Worm (Caenorhabditis elegans) whole organism, L4 larva: ENCODE measurements around the gene R05F9.9.

Source experiments
- F44E2.7 ChIP-seq: fragments of 200-800 bp; sonication (Bioruptor generic); IDR thresholded peaks from 2 replicates; pipeline ENCODE4 v2.1.2; 2022; ENCODE audit warnings: missing genetic modification characterization, missing compliant biosample characterization
- F49E8.2 ChIP-seq: sonication (generic microtip); optimal IDR thresholded peaks from 2 replicates; lab custom pipeline; 2016; ENCODE audit warnings: missing compliant biosample characterization, mild to moderate bottlenecking, missing genetic modification characterization, borderline replicate concordance
- T20F7.1 ChIP-seq: fragments of 200-800 bp; sonication (Bioruptor generic); optimal IDR thresholded peaks from 2 replicates; lab custom pipeline; 2018; ENCODE audit warnings: mild to moderate bottlenecking, missing genetic modification characterization, missing compliant biosample characterization
- Y105C5A.15 ChIP-seq: fragments of 200-800 bp; sonication (Bioruptor generic); IDR thresholded peaks from 2 replicates; pipeline ENCODE4 v1.3.6; 2022; ENCODE audit warnings: missing genetic modification characterization, missing compliant biosample characterization
- Y5F2A.4 ChIP-seq: fragments of 200-800 bp; sonication (Bioruptor generic); optimal IDR thresholded peaks from 2 replicates; lab custom pipeline; 2018; ENCODE audit warnings: mild to moderate bottlenecking, missing genetic modification characterization, missing compliant biosample characterization
- ZK546.5 ChIP-seq, 2 experiments: sonication (generic microtip); optimal IDR thresholded peaks; 2 replicates each; lab custom pipeline; 2017; ENCODE audit warnings: missing biosample characterization in 2 of 2, missing genetic modification characterization in 2 of 2
- aha-1 ChIP-seq: fragments of 150-350 bp; peaks from one replicate; lab custom pipeline; 2014; ENCODE audit warnings: missing biosample characterization, missing genetic modification characterization
- aly-2 ChIP-seq: sonication (generic microtip); optimal IDR thresholded peaks from 2 replicates; lab custom pipeline; 2018; ENCODE audit warnings: missing biosample characterization, missing genetic modification characterization
- attf-4 ChIP-seq: sonication (generic microtip); optimal IDR thresholded peaks from 3 replicates; lab custom pipeline; 2017; ENCODE audit warnings: missing biosample characterization, missing genetic modification characterization
- ceh-20 ChIP-seq: fragments of 200-800 bp; sonication (Bioruptor generic); IDR thresholded peaks from 2 replicates; pipeline ENCODE4 v1.3.6; 2022; ENCODE audit warnings: missing genetic modification reagents, missing genetic modification characterization, missing compliant biosample characterization
- ceh-28 ChIP-seq: fragments of 150-350 bp; optimal IDR thresholded peaks from 2 replicates; lab custom pipeline; 2014; ENCODE audit warnings: missing biosample characterization, missing genetic modification reagents, missing genetic modification characterization
- ceh-82 ChIP-seq: sonication (generic microtip); optimal IDR thresholded peaks from 2 replicates; lab custom pipeline; 2017; ENCODE audit warnings: missing biosample characterization, missing genetic modification characterization
- ces-1 ChIP-seq: fragments of 150-350 bp; sonication (generic microtip); optimal IDR thresholded peaks from 4 replicates; lab custom pipeline; 2014; ENCODE audit warnings: missing biosample characterization, missing genetic modification reagents, missing genetic modification characterization
- ctbp-1 ChIP-seq: fragments of 200-800 bp; sonication (Bioruptor generic); IDR thresholded peaks from 2 replicates; pipeline ENCODE4 v1.3.6; 2022; ENCODE audit warnings: missing genetic modification reagents, missing genetic modification characterization, missing compliant biosample characterization
- daf-19 ChIP-seq: fragments of 200-800 bp; sonication (Bioruptor generic); conservative IDR thresholded peaks from 2 replicates; pipeline ENCODE4 v1.3.6; 2022; ENCODE audit warnings: missing genetic modification characterization, missing compliant biosample characterization
- daf-8 ChIP-seq: fragments of 200-800 bp; sonication (Bioruptor generic); IDR thresholded peaks from 2 replicates; pipeline ENCODE4 v1.3.6; 2022; ENCODE audit warnings: missing genetic modification characterization, missing compliant biosample characterization
- dmd-8 ChIP-seq: fragments of 200-800 bp; sonication (Bioruptor generic); IDR thresholded peaks from 2 replicates; pipeline ENCODE4 v1.3.6; 2022; ENCODE audit warnings: missing genetic modification characterization, missing compliant biosample characterization
- dpl-1 ChIP-seq: fragments of 150-350 bp; optimal IDR thresholded peaks from 2 replicates; lab custom pipeline; 2014; ENCODE audit warnings: missing biosample characterization, missing genetic modification reagents, missing genetic modification characterization
- duxl-1 ChIP-seq: sonication (generic microtip); optimal IDR thresholded peaks from 2 replicates; lab custom pipeline; 2016; ENCODE audit warnings: mild to moderate bottlenecking, missing genetic modification characterization, moderate library complexity, missing compliant biosample characterization; ENCODE audit not compliant: poor library complexity
- dve-1 ChIP-seq: sonication (generic microtip); optimal IDR thresholded peaks from 2 replicates; lab custom pipeline; 2017; ENCODE audit warnings: antibody characterized with exemption, mild to moderate bottlenecking, missing genetic modification characterization, missing compliant biosample characterization; ENCODE audit not compliant: insufficient read depth
- egl-27 ChIP-seq: sonication (generic microtip); optimal IDR thresholded peaks from 3 replicates; lab custom pipeline; 2017; ENCODE audit warnings: missing biosample characterization, missing genetic modification reagents, missing genetic modification characterization
- egl-43 ChIP-seq: fragments of 200-800 bp; sonication (Bioruptor generic); IDR thresholded peaks from 2 replicates; pipeline ENCODE4 v1.3.6; 2022; ENCODE audit warnings: missing genetic modification reagents, missing genetic modification characterization, missing compliant biosample characterization
- fos-1 ChIP-seq: fragments of 150-350 bp; optimal IDR thresholded peaks from 2 replicates; lab custom pipeline; 2014; ENCODE audit warnings: missing biosample characterization, missing genetic modification characterization
- hlh-11 ChIP-seq: fragments of 200-800 bp; sonication (Bioruptor generic); optimal IDR thresholded peaks from 2 replicates; lab custom pipeline; 2018; ENCODE audit warnings: mild to moderate bottlenecking, missing genetic modification characterization, missing compliant biosample characterization
- hmg-1.1 ChIP-seq: fragments of 200-800 bp; sonication (Bioruptor generic); IDR thresholded peaks from 2 replicates; pipeline ENCODE4 v1.3.6; 2022; ENCODE audit warnings: missing genetic modification reagents, missing genetic modification characterization, missing compliant biosample characterization
- lin-29 ChIP-seq: fragments of 200-800 bp; sonication (Bioruptor generic); IDR thresholded peaks from 2 replicates; pipeline ENCODE4 v1.3.6; 2022; ENCODE audit warnings: missing genetic modification reagents, missing genetic modification characterization, missing compliant biosample characterization
- madf-5 ChIP-seq, 2 experiments: fragments of 200-800 bp; sonication (Bioruptor generic); IDR thresholded peaks; 2 replicates each; pipeline ENCODE4 v1.3.6; 2022; ENCODE audit warnings: missing compliant biosample characterization in 2 of 2, missing genetic modification characterization in 2 of 2
- madf-9 ChIP-seq: fragments of 200-800 bp; sonication (Bioruptor generic); conservative IDR thresholded peaks from 2 replicates; pipeline ENCODE4 v1.3.6; 2022; ENCODE audit warnings: missing genetic modification reagents, missing genetic modification characterization, missing compliant biosample characterization
- nhr-237 ChIP-seq: sonication (generic microtip); optimal IDR thresholded peaks from 2 replicates; lab custom pipeline; 2017; ENCODE audit warnings: missing biosample characterization, missing genetic modification characterization
- pha-4 ChIP-seq, 2 experiments: fragments of 150-350 bp in 1 of 2; fragments of 200-800 bp in 1 of 2; sonication (Bioruptor generic) in 1 of 2; IDR thresholded peaks in 1 of 2; optimal IDR thresholded peaks in 1 of 2; 2 replicates each; pipeline versions ENCODE4 v1.3.6 to Lab custom; 2014 to 2022; ENCODE audit warnings: missing genetic modification characterization in 2 of 2, missing genetic modification reagents in 2 of 2, missing biosample characterization in 1 of 2, missing compliant biosample characterization in 1 of 2
- set-16 ChIP-seq: fragments of 200-800 bp; sonication (Bioruptor generic); IDR thresholded peaks from 2 replicates; pipeline ENCODE4 v1.3.6; 2022; ENCODE audit warnings: missing genetic modification reagents, missing genetic modification characterization, missing compliant biosample characterization
- snpc-1.2 ChIP-seq: fragments of 200-800 bp; sonication (Bioruptor generic); IDR thresholded peaks from 2 replicates; pipeline ENCODE4 v1.3.6; 2022; ENCODE audit warnings: missing genetic modification reagents, missing genetic modification characterization, missing compliant biosample characterization
- spr-3 ChIP-seq: fragments of 200-800 bp; sonication (Bioruptor generic); optimal IDR thresholded peaks from 2 replicates; lab custom pipeline; 2018; ENCODE audit warnings: mild to moderate bottlenecking, missing genetic modification characterization, missing compliant biosample characterization
- tag-97 ChIP-seq: fragments of 200-800 bp; sonication (Bioruptor generic); IDR thresholded peaks from 2 replicates; pipeline ENCODE4 v1.3.6; 2022; ENCODE audit warnings: missing genetic modification characterization, missing compliant biosample characterization
- unc-39 ChIP-seq: sonication (generic microtip); optimal IDR thresholded peaks from 2 replicates; lab custom pipeline; 2017; ENCODE audit warnings: missing biosample characterization, missing genetic modification characterization
- ztf-7 ChIP-seq: fragments of 150-350 bp; optimal IDR thresholded peaks from 2 replicates; lab custom pipeline; 2014; ENCODE audit warnings: missing biosample characterization, missing genetic modification characterization

R05F9.9 gene

DNA sequence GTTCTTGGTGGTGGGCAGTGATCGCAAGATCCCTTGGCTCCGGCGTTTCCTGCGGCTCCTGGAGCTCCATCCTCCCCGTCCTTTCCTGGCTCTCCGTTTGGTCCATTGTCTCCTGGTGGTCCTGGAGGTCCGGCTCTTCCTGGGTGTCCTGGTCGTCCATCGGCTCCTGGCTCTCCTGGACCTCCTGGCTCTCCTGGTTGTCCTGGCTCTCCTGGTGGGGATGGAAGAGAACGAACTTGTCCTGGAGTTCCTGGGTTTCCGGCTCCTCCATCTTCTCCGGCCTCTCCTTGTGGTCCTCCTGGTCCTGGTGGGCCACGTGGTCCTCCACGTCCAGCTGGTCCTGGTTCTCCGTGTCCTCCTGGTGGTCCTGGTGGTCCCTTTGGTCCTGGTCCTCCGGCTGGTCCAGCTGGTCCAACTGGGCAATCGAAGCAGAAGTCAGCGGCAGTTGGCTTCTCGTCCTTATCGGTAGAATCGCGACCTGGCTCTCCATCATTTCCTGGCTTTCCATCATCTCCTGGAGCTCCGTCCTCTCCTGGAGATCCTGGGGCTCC lies 32.0 kb downstream of the R05F9.9 start:
- TF ChIP-seq set-16 (peak; percentile 98), lin-29 (GFP tag; lab: Robert Waterston, UW) (no peak), Y5F2A.4 (GFP tag; lab: Kevin White, UChicago) (no peak), egl-43 (GFP tag; lab: Robert Waterston, UW) (0 out of 2 replicates have a peak, but pooled peaks have one; percentile 33), dpl-1 (GFP tag; lab: Kevin White, UChicago) (no peak), dmd-8 (GFP tag; lab: Robert Waterston, UW) (no peak), tag-97 (GFP tag; lab: Robert Waterston, UW) (no peak), aha-1 (peak; percentile 7), ztf-7 (no peak), fos-1 (no peak), ctbp-1 (0 out of 2 replicates have a peak, but pooled peaks have one; percentile 29), daf-19 (GFP tag; lab: Robert Waterston, UW) (no peak), madf-5 (GFP tag; IDR thresholded peaks at IDR 0.05; lab: Robert Waterston, UW) (no peak), attf-4 (tag; lab: Kevin White, UChicago) (no peak), duxl-1 (tag; lab: Kevin White, UChicago) (no peak), hmg-1.1 (GFP tag; lab: Robert Waterston, UW) (no peak), madf-9 (peak; percentile 2; the same call in 1 of the 2 replicates), pha-4 (GFP tag; IDR thresholded peaks at IDR 0.05; lab: Robert Waterston, UW) (no peak; the same call in 1 of the 2 replicates), pha-4 (tag; optimal IDR thresholded peaks at IDR 0.05; lab: Kevin White, UChicago) (no peak), Y105C5A.15 (GFP tag; lab: Robert Waterston, UW) (no peak)
- TF ChIP-seq, all 104 proteins: peak for 5

DNA sequence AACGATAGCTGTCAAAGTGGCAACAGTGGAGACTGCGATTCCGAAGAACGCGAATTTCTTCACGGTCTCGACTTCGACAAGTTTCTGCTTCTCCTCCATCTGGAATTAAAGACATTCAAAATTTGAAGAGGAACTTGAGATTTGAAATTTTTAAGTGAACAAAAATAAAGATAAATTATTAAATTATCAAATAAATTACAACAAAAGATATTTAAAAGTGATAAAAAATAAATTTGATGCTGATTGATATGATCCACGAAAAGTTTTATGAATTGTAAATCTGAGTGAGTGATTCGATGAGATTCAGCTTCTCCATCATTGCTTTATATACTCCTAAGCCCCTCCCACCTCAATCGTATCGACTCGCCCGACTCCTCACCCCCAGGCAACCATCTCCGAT lies 34.4 kb downstream of the R05F9.9 start, which contains the start of gene col-17:
col-17 (minus strand) TSS at position 101 of the 400 bp plus-strand sequence.
- TF ChIP-seq F49E8.2 (tag; lab: Kevin White, UChicago) (no peak), ceh-20 (no peak), spr-3 (GFP tag; lab: Kevin White, UChicago) (no peak), daf-8 (GFP tag; lab: Robert Waterston, UW) (no peak), hlh-11 (tag; lab: Kevin White, UChicago) (no peak), pha-4 (GFP tag; IDR thresholded peaks at IDR 0.05; lab: Robert Waterston, UW) (no peak), pha-4 (tag; optimal IDR thresholded peaks at IDR 0.05; lab: Kevin White, UChicago) (no peak), egl-27 (tag; lab: Kevin White, UChicago) (no peak), T20F7.1 (no peak), ceh-28 (tag; lab: Kevin White, UChicago) (no peak), F44E2.7 (GFP tag; lab: Robert Waterston, UW) (no peak), ZK546.5 (tag; optimal IDR thresholded peaks at IDR 0.05; lab: Kevin White, UChicago) (no peak), ceh-82 (no peak), unc-39 (tag; lab: Kevin White, UChicago) (no peak), nhr-237 (tag; lab: Kevin White, UChicago) (no peak), dve-1 (tag; lab: Kevin White, UChicago) (no peak), snpc-1.2 (GFP tag; lab: Robert Waterston, UW) (no peak), aly-2 (no peak), ces-1 (GFP tag; lab: Kevin White, UChicago) (no peak)

DNA sequence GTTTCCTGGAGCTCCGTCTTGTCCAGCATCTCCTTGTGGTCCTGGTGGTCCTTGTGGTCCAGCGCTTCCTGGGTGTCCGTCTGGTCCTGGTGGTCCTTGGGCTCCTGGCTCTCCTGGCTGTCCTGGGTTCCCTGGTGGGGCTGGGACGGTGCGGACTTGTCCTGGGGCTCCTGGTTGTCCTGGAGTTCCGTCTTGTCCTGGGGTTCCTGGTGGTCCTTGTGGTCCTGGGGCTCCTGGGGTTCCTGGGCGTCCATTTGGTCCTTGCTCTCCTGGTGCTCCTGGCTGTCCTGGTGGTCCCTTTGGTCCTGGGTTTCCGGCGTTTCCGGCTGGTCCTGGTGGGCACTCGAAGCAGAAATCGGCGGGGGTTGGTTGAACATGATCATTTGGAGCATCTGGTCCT lies 35.1 kb downstream of the R05F9.9 start:
- TF ChIP-seq snpc-1.2 (GFP tag; lab: Robert Waterston, UW) (0 out of 2 replicates have a peak, but pooled peaks have one; percentile 23), set-16 (peak; percentile 97)
